Fruit fly (Drosophila melanogaster): ENCODE measurements around the gene nocte.
A peak's percentile ranks its signal among the peaks of the same experiment; 100 is the strongest.

Gene nocte

DNA sequence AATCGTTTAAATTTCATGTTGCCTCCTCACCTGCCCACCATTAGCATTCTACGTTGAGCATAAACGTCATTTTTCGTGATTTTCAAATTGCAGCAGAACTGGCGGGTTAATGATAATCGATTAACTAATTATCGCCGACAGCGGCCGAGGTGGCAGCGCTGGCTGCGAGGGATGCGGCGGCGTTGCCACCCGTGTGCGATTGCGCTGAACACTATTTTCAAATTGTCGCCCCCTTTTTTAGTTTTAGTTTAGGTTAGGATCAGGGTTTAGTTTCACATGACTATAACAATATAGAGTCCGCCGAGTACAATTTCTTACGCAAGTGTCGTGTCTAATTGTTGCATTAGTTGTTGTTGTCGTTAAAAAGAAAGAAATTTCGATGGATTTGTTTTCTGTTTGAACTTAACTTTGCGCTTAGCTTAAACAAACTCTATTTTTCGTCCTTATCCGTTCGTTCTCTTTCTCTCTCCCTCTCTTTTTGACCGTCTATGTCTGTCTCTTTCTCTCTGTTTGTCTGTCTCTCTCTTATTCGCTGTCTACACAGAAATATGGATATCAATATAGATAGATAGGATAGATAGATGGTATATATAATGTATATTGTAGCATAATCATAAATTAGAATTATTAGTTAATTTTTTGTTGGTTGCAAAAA lies 11.3 kb downstream of the nocte start (continued):
- no peak for TF ChIP-seq Spps (tag; optimal IDR thresholded peaks at IDR 0.05)
- TF ChIP-seq Optix (GFP tag; IDR thresholded peaks at IDR 0.05): no peak
- peak; percentile 77; the same call in 2 of the 4 replicates for TF ChIP-seq chinmo (GFP tag; IDR thresholded peaks at IDR 0.05; ENCODE audit: partially characterized antibody)
- TF ChIP-seq CG1233 (GFP tag; optimal IDR thresholded peaks at IDR 0.05): no peak
- no peak for TF ChIP-seq sim (GFP tag; IDR thresholded peaks at IDR 0.05)
- TF ChIP-seq CG6689 (GFP tag; IDR thresholded peaks at IDR 0.05): no peak
- TF ChIP-seq CG6175 (GFP tag; IDR thresholded peaks at IDR 0.05): no peak
- TF ChIP-seq danr (GFP tag; IDR thresholded peaks at IDR 0.05): no peak
- TF ChIP-seq ttk (GFP tag; IDR thresholded peaks at IDR 0.05): no peak; the same call in 1 of the 2 replicates
- TF ChIP-seq hkb (optimal IDR thresholded peaks at IDR 0.05): no peak
- no peak for TF ChIP-seq hkb (GFP tag; IDR thresholded peaks at IDR 0.05)
- no peak for TF ChIP-seq CG14667 (GFP tag; IDR thresholded peaks at IDR 0.05)
- TF ChIP-seq grn (GFP tag; optimal IDR thresholded peaks at IDR 0.05): no peak
- no peak for TF ChIP-seq twi (tag; optimal IDR thresholded peaks at IDR 0.05)
- no peak for TF ChIP-seq CG30020 (tag; optimal IDR thresholded peaks at IDR 0.05)
- TF ChIP-seq cg (GFP tag; optimal IDR thresholded peaks at IDR 0.05): no peak
- TF ChIP-seq fru (optimal IDR thresholded peaks at IDR 0.05): no peak
- TF ChIP-seq bowl (GFP tag; IDR thresholded peaks at IDR 0.05): no peak
- TF ChIP-seq CG4328 (GFP tag; optimal IDR thresholded peaks at IDR 0.05): no peak
- no peak for TF ChIP-seq CG16815 (GFP tag; optimal IDR thresholded peaks at IDR 0.05)
- no peak for TF ChIP-seq NfI (GFP tag; optimal IDR thresholded peaks at IDR 0.05)
- TF ChIP-seq kay (GFP tag; optimal IDR thresholded peaks at IDR 0.05): no peak
- TF ChIP-seq CG8290 (GFP tag; optimal IDR thresholded peaks at IDR 0.05): peak; percentile 28
- peak in 1 of 2 experiments; percentile 28 for TF ChIP-seq CG8290 (tag; optimal IDR thresholded peaks at IDR 0.05)
- peak; percentile 28 for TF ChIP-seq YL-1 (GFP tag; optimal IDR thresholded peaks at IDR 0.05)
- TF ChIP-seq nau (GFP tag; optimal IDR thresholded peaks at IDR 0.05): no peak
- TF ChIP-seq B-H2 (GFP tag; optimal IDR thresholded peaks at IDR 0.05): no peak
- no peak for TF ChIP-seq Ravus (GFP tag; IDR thresholded peaks at IDR 0.05)
- TF ChIP-seq bbx (GFP tag; IDR thresholded peaks at IDR 0.05; ENCODE audit: partially characterized antibody): peak; percentile 70
- TF ChIP-seq Camta (GFP tag; optimal IDR thresholded peaks at IDR 0.05): no peak
- TF ChIP-seq CG17912 (GFP tag; optimal IDR thresholded peaks at IDR 0.05): no peak
- TF ChIP-seq CG11504 (tag; optimal IDR thresholded peaks at IDR 0.05): no peak
- TF ChIP-seq Vsx1 (GFP tag; optimal IDR thresholded peaks at IDR 0.05): no peak
- peak; percentile 55 for TF ChIP-seq Scr (GFP tag; IDR thresholded peaks at IDR 0.05; ENCODE audit: partially characterized antibody)
- TF ChIP-seq maf-S (GFP tag; optimal IDR thresholded peaks at IDR 0.05): no peak
- no peak for TF ChIP-seq gsb-n (tag; optimal IDR thresholded peaks at IDR 0.05)
- no peak for TF ChIP-seq HmgD (GFP tag; optimal IDR thresholded peaks at IDR 0.05)
- peak; percentile 20 for TF ChIP-seq pnt (GFP tag; optimal IDR thresholded peaks at IDR 0.05)
- no peak for TF ChIP-seq CG17328 (GFP tag; IDR thresholded peaks at IDR 0.05)
- TF ChIP-seq Dip3 (GFP tag; optimal IDR thresholded peaks at IDR 0.05): no peak
- no peak for TF ChIP-seq CG3281 (GFP tag; optimal IDR thresholded peaks at IDR 0.05)
- no peak for TF ChIP-seq CG3838 (GFP tag; optimal IDR thresholded peaks at IDR 0.05)
- no peak for TF ChIP-seq CG12299 (tag; optimal IDR thresholded peaks at IDR 0.05)
- no peak for TF ChIP-seq Hr51 (GFP tag; optimal IDR thresholded peaks at IDR 0.05)
- no peak for TF ChIP-seq Sin3A (optimal IDR thresholded peaks at IDR 0.05)
- TF ChIP-seq oc (tag; optimal IDR thresholded peaks at IDR 0.05): no peak
- TF ChIP-seq CG34224 (GFP tag; IDR thresholded peaks at IDR 0.05; ENCODE audit: partially characterized antibody): peak; percentile 33; the same call in 1 of the 3 replicates
- TF ChIP-seq ab (GFP tag; optimal IDR thresholded peaks at IDR 0.05): no peak
- TF ChIP-seq gem (tag; optimal IDR thresholded peaks at IDR 0.05): no peak
- TF ChIP-seq gcm2 (GFP tag; optimal IDR thresholded peaks at IDR 0.05): no peak
- no peak for TF ChIP-seq Atf3 (GFP tag; optimal IDR thresholded peaks at IDR 0.05)
- no peak for TF ChIP-seq so (GFP tag; IDR thresholded peaks at IDR 0.05)
